Fruit fly (Drosophila melanogaster) whole organism, embryonic: ENCODE data around the gene Actn.

ENCODE experiments used
- Bdp1 ChIP-seq: fragments of 200-800 bp; sonication (Bioruptor generic); optimal IDR thresholded peaks from 3 replicates; lab custom pipeline; 2016; ENCODE audit warnings: missing biosample characterization, missing genetic modification characterization
- Blimp-1 ChIP-seq: fragments of 200-800 bp; sonication (Bioruptor generic); optimal IDR thresholded peaks from 3 replicates; lab custom pipeline; 2018; ENCODE audit warnings: missing biosample characterization, missing genetic modification characterization, mild to moderate bottlenecking, moderate library complexity, missing genetic modification reagents
- BtbVII ChIP-seq: fragments of 200-800 bp; sonication (Bioruptor generic); optimal IDR thresholded peaks from 3 replicates; lab custom pipeline; 2017; ENCODE audit warnings: missing biosample characterization, mild to moderate bottlenecking, missing genetic modification characterization
- CG10267 ChIP-seq: fragments of 200-800 bp; sonication (Bioruptor generic); optimal IDR thresholded peaks from 2 replicates; lab custom pipeline; 2018; ENCODE audit warnings: missing biosample characterization, mild to moderate bottlenecking, missing genetic modification characterization, moderate library complexity
- CG10366 ChIP-seq: fragments of 200-800 bp; sonication (Bioruptor generic); IDR thresholded peaks from 2 replicates; pipeline ENCODE4 v1.3.6; 2022; ENCODE audit warnings: missing biosample characterization, missing genetic modification characterization
- CG11696 ChIP-seq: fragments of 200-800 bp; sonication (Bioruptor generic); IDR thresholded peaks from 2 replicates; pipeline ENCODE4 v1.3.6; 2022; ENCODE audit warnings: missing biosample characterization, missing genetic modification characterization
- CG12155 ChIP-seq: fragments of 200-800 bp; sonication (Bioruptor generic); optimal IDR thresholded peaks from 3 replicates; lab custom pipeline; 2016; ENCODE audit warnings: missing biosample characterization, missing genetic modification characterization
- CG12659 ChIP-seq: fragments of 200-800 bp; sonication (Bioruptor generic); optimal IDR thresholded peaks from 3 replicates; lab custom pipeline; 2017; ENCODE audit warnings: mild to moderate bottlenecking, missing biosample characterization, missing genetic modification reagents, missing genetic modification characterization
- CG13894 ChIP-seq: fragments of 200-800 bp; sonication (Bioruptor generic); optimal IDR thresholded peaks from 3 replicates; lab custom pipeline; 2018; ENCODE audit warnings: missing biosample characterization, mild to moderate bottlenecking, missing genetic modification characterization, moderate library complexity
- CG14965 ChIP-seq: fragments of 200-800 bp; sonication (Bioruptor generic); optimal IDR thresholded peaks from 2 replicates; lab custom pipeline; 2016; ENCODE audit warnings: missing biosample characterization, missing genetic modification characterization, borderline replicate concordance
- CG16779 ChIP-seq: fragments of 200-800 bp; sonication (Bioruptor generic); IDR thresholded peaks from 2 replicates; pipeline ENCODE4 v1.3.6; 2022; ENCODE audit warnings: missing biosample characterization, missing genetic modification characterization
- CG16815 ChIP-seq: fragments of 200-800 bp; sonication (Bioruptor generic); optimal IDR thresholded peaks from 3 replicates; lab custom pipeline; 2017; ENCODE audit warnings: missing biosample characterization, mild to moderate bottlenecking, missing genetic modification characterization
- CG2875 ChIP-seq: fragments of 200-800 bp; sonication (Bioruptor generic); optimal IDR thresholded peaks from 2 replicates; lab custom pipeline; 2017; ENCODE audit warnings: missing biosample characterization, mild to moderate bottlenecking, missing genetic modification characterization, missing genetic modification reagents
- CG3163 ChIP-seq: fragments of 200-800 bp; sonication (Bioruptor generic); optimal IDR thresholded peaks from 3 replicates; lab custom pipeline; 2016; ENCODE audit warnings: missing biosample characterization, missing genetic modification characterization
- CG4404 ChIP-seq: fragments of 200-800 bp; sonication (Bioruptor generic); IDR thresholded peaks from 2 replicates; pipeline ENCODE4 v1.3.6; 2022; ENCODE audit warnings: missing biosample characterization, missing genetic modification characterization
- CG4707 ChIP-seq: fragments of 200-800 bp; sonication (Bioruptor generic); optimal IDR thresholded peaks from 2 replicates; lab custom pipeline; 2018; ENCODE audit warnings: missing biosample characterization, mild to moderate bottlenecking, missing genetic modification characterization, moderate library complexity
- CG8359 ChIP-seq: fragments of 200-800 bp; sonication (Bioruptor generic); optimal IDR thresholded peaks from 2 replicates; lab custom pipeline; 2017; ENCODE audit warnings: missing biosample characterization, mild to moderate bottlenecking, missing genetic modification characterization, borderline replicate concordance
- CrebB ChIP-seq: fragments of 200-800 bp; sonication (Bioruptor generic); optimal IDR thresholded peaks from 3 replicates; lab custom pipeline; 2018; ENCODE audit warnings: missing biosample characterization, mild to moderate bottlenecking, missing genetic modification characterization
- Dref ChIP-seq: fragments of 200-800 bp; sonication (Bioruptor generic); IDR thresholded peaks from 2 replicates; pipeline ENCODE4 v1.3.6; 2022; ENCODE audit warnings: missing biosample characterization, missing genetic modification characterization
- E2f1 ChIP-seq: fragments of 200-800 bp; sonication (Bioruptor generic); IDR thresholded peaks from 2 replicates; pipeline ENCODE4 v1.3.6; 2022; ENCODE audit warnings: missing biosample characterization, missing genetic modification characterization
- Ets97D ChIP-seq: fragments of 200-800 bp; sonication (Bioruptor generic); optimal IDR thresholded peaks from 3 replicates; lab custom pipeline; 2016; ENCODE audit warnings: missing biosample characterization, missing genetic modification characterization
- HLHmδ ChIP-seq: fragments of 200-800 bp; sonication (Bioruptor generic); optimal IDR thresholded peaks from 2 replicates; lab custom pipeline; 2018; ENCODE audit warnings: missing biosample characterization, mild to moderate bottlenecking, missing genetic modification characterization, moderate library complexity
- Hand ChIP-seq: fragments of 200-800 bp; sonication (Bioruptor generic); optimal IDR thresholded peaks from 2 replicates; lab custom pipeline; 2017; ENCODE audit warnings: mild to moderate bottlenecking, missing biosample characterization, missing genetic modification reagents, missing genetic modification characterization
- MESR4 ChIP-seq: fragments of 200-800 bp; sonication (Bioruptor generic); optimal IDR thresholded peaks from 2 replicates; lab custom pipeline; 2018; ENCODE audit warnings: missing biosample characterization, mild to moderate bottlenecking, missing genetic modification characterization, moderate library complexity
- Nf-YA ChIP-seq: fragments of 200-800 bp; sonication (Bioruptor generic); IDR thresholded peaks from 2 replicates; pipeline ENCODE4 v1.3.6; 2022; ENCODE audit warnings: missing biosample characterization, missing genetic modification characterization
- Nf-YC ChIP-seq: fragments of 200-800 bp; optimal IDR thresholded peaks from 3 replicates; lab custom pipeline; 2019; ENCODE audit warnings: missing biosample characterization, mild to moderate bottlenecking, missing genetic modification characterization, moderate library complexity
- Poxn ChIP-seq: fragments of 200-800 bp; sonication (Bioruptor generic); IDR thresholded peaks from 2 replicates; pipeline ENCODE4 v1.3.6; 2022; ENCODE audit warnings: missing biosample characterization, missing genetic modification characterization
- Six4 ChIP-seq: fragments of 200-800 bp; sonication (Bioruptor generic); optimal IDR thresholded peaks from 2 replicates; lab custom pipeline; 2016; ENCODE audit warnings: missing biosample characterization, missing genetic modification characterization
- Vsx1 ChIP-seq: fragments of 200-800 bp; sonication (Bioruptor generic); optimal IDR thresholded peaks from 2 replicates; lab custom pipeline; 2017; ENCODE audit warnings: missing biosample characterization, mild to moderate bottlenecking, missing genetic modification characterization, missing genetic modification reagents
- ac ChIP-seq: fragments of 200-800 bp; sonication (Bioruptor generic); optimal IDR thresholded peaks from 3 replicates; lab custom pipeline; 2017; ENCODE audit warnings: missing biosample characterization, mild to moderate bottlenecking, missing genetic modification characterization
- ash1 ChIP-seq: fragments of 200-800 bp; sonication (Bioruptor generic); optimal IDR thresholded peaks from 2 replicates; lab custom pipeline; 2018; ENCODE audit warnings: missing biosample characterization, mild to moderate bottlenecking, missing genetic modification characterization
- chm ChIP-seq: fragments of 200-800 bp; sonication (Bioruptor generic); IDR thresholded peaks from 2 replicates; pipeline ENCODE4 v1.3.6; 2022; ENCODE audit warnings: missing biosample characterization, missing genetic modification characterization
- da ChIP-seq: fragments of 200-800 bp; sonication (Bioruptor generic); optimal IDR thresholded peaks from 2 replicates; lab custom pipeline; 2016; ENCODE audit warnings: missing biosample characterization, missing genetic modification characterization
- dan ChIP-seq: fragments of 200-800 bp; sonication (Bioruptor generic); IDR thresholded peaks from 2 replicates; pipeline ENCODE4 v1.3.6; 2022; ENCODE audit warnings: missing biosample characterization, missing genetic modification characterization
- disco-r ChIP-seq: fragments of 200-800 bp; sonication (Bioruptor generic); optimal IDR thresholded peaks from 2 replicates; lab custom pipeline; 2016; ENCODE audit warnings: missing biosample characterization, missing genetic modification characterization
- dysf ChIP-seq: fragments of 200-800 bp; sonication (Bioruptor generic); IDR thresholded peaks from 3 replicates; pipeline ENCODE4 v1.3.6; 2022; ENCODE audit warnings: missing biosample characterization, missing genetic modification characterization
- en ChIP-seq: fragments of 200-800 bp; sonication (Bioruptor generic); optimal IDR thresholded peaks from 2 replicates; lab custom pipeline; 2016; ENCODE audit warnings: missing biosample characterization, missing genetic modification characterization
- gcm ChIP-seq: fragments of 200-800 bp; sonication (Bioruptor generic); optimal IDR thresholded peaks from 2 replicates; lab custom pipeline; 2019; ENCODE audit warnings: missing biosample characterization, mild to moderate bottlenecking, missing genetic modification characterization, moderate library complexity
- gro ChIP-seq: fragments of 200-800 bp; sonication (Bioruptor generic); optimal IDR thresholded peaks from 2 replicates; lab custom pipeline; 2016; ENCODE audit warnings: missing biosample characterization, missing genetic modification characterization
- ham ChIP-seq: fragments of 200-800 bp; sonication (Bioruptor generic); IDR thresholded peaks from 2 replicates; pipeline ENCODE4 v1.3.6; 2022; ENCODE audit warnings: missing biosample characterization, missing genetic modification characterization
- maf-S ChIP-seq: fragments of 200-800 bp; sonication (Bioruptor generic); optimal IDR thresholded peaks from 2 replicates; lab custom pipeline; 2016; ENCODE audit warnings: missing biosample characterization, missing genetic modification characterization
- pb ChIP-seq: fragments of 200-800 bp; sonication (Bioruptor generic); optimal IDR thresholded peaks from 3 replicates; lab custom pipeline; 2016; ENCODE audit warnings: missing biosample characterization, missing genetic modification characterization
- pfk ChIP-seq: fragments of 200-800 bp; sonication (Bioruptor generic); optimal IDR thresholded peaks from 2 replicates; lab custom pipeline; 2018; ENCODE audit warnings: missing biosample characterization, mild to moderate bottlenecking, missing genetic modification characterization, moderate library complexity
- pzg ChIP-seq: fragments of 200-800 bp; sonication (Bioruptor generic); optimal IDR thresholded peaks from 3 replicates; lab custom pipeline; 2018; ENCODE audit warnings: missing biosample characterization, mild to moderate bottlenecking, missing genetic modification characterization, moderate library complexity
- ro ChIP-seq: fragments of 200-800 bp; sonication (Bioruptor generic); IDR thresholded peaks from 2 replicates; pipeline ENCODE4 v1.3.6; 2022; ENCODE audit warnings: missing biosample characterization, missing genetic modification characterization
- slbo ChIP-seq: fragments of 200-800 bp; sonication (Bioruptor generic); IDR thresholded peaks from 2 replicates; pipeline ENCODE4 v1.3.6; 2022; ENCODE audit warnings: missing biosample characterization, missing genetic modification characterization
- slou ChIP-seq: fragments of 200-800 bp; sonication (Bioruptor generic); optimal IDR thresholded peaks from 3 replicates; lab custom pipeline; 2016; ENCODE audit warnings: missing biosample characterization, missing genetic modification characterization
- sr ChIP-seq: fragments of 200-800 bp; sonication (Bioruptor generic); IDR thresholded peaks from 3 replicates; pipeline ENCODE4 v1.3.6; 2022; ENCODE audit warnings: missing biosample characterization, missing genetic modification characterization
- sug ChIP-seq: fragments of 200-800 bp; optimal IDR thresholded peaks from 2 replicates; lab custom pipeline; 2019; ENCODE audit warnings: missing biosample characterization, mild to moderate bottlenecking, missing genetic modification characterization, moderate library complexity
- unpg ChIP-seq: fragments of 200-800 bp; sonication (Bioruptor generic); optimal IDR thresholded peaks from 3 replicates; lab custom pipeline; 2018; ENCODE audit warnings: missing biosample characterization, mild to moderate bottlenecking, missing genetic modification characterization, moderate library complexity
- zen ChIP-seq: fragments of 200-800 bp; sonication (Bioruptor generic); optimal IDR thresholded peaks from 3 replicates; lab custom pipeline; 2018; ENCODE audit warnings: missing biosample characterization, mild to moderate bottlenecking, missing genetic modification characterization, moderate library complexity

Actn gene

dm6 chrX:2080367-2080927 is 38.3 kb upstream of the Actn start, which contains the start of the genes CG16903 and Unc-76 (continued):
- TF ChIP-seq da (no peak), unpg (GFP tag; lab: Kevin White, UChicago) (peak; percentile 36), pb (GFP tag; lab: Kevin White, UChicago) (peak; percentile 63), sug (tag; lab: Kevin White, UChicago) (peak; percentile 66), CG16779 (GFP tag; lab: Robert Waterston, UW) (no peak), HLHmδ (GFP tag; lab: Kevin White, UChicago) (peak; percentile 77), CG10366 (GFP tag; lab: Robert Waterston, UW) (no peak), ro (GFP tag; lab: Robert Waterston, UW) (no peak), CG8359 (GFP tag; lab: Kevin White, UChicago) (no peak), CG12155 (peak; percentile 24), Poxn (GFP tag; lab: Robert Waterston, UW) (no peak), Nf-YC (tag; lab: Kevin White, UChicago) (peak; percentile 60), Hand (GFP tag; lab: Kevin White, UChicago) (peak; percentile 38), CrebB (peak; percentile 57), CG12659 (GFP tag; lab: Kevin White, UChicago) (peak; percentile 91), Dref (GFP tag; lab: Robert Waterston, UW) (peak; percentile 79), CG11696 (GFP tag; lab: Robert Waterston, UW) (no peak), dan (GFP tag; lab: Robert Waterston, UW) (no peak), chm (peak; percentile 78), Vsx1 (GFP tag; lab: Kevin White, UChicago) (no peak), CG16815 (GFP tag; lab: Kevin White, UChicago) (no peak), disco-r (GFP tag; lab: Kevin White, UChicago) (no peak), ash1 (GFP tag; lab: Kevin White, UChicago) (no peak), Blimp-1 (GFP tag; lab: Kevin White, UChicago) (peak; percentile 33), ac (no peak), CG14965 (GFP tag; lab: Kevin White, UChicago) (no peak), Nf-YA (GFP tag; lab: Robert Waterston, UW) (no peak), pfk (GFP tag; lab: Kevin White, UChicago) (peak; percentile 64), dysf (no peak), gcm (peak; percentile 45), MESR4 (GFP tag; lab: Kevin White, UChicago) (peak; percentile 91), CG4707 (GFP tag; lab: Kevin White, UChicago) (peak; percentile 40), gro (peak; percentile 70), CG3163 (peak; percentile 25), CG4404 (GFP tag; lab: Robert Waterston, UW) (no peak), CG13894 (peak; percentile 87), slou (GFP tag; lab: Kevin White, UChicago) (no peak), ham (GFP tag; lab: Robert Waterston, UW) (no peak), maf-S (GFP tag; lab: Kevin White, UChicago) (no peak), zen (tag; lab: Kevin White, UChicago) (peak; percentile 42), E2f1 (GFP tag; lab: Robert Waterston, UW) (no peak), Ets97D (peak; percentile 95), CG10267 (peak; percentile 81), Six4 (GFP tag; lab: Kevin White, UChicago) (peak; percentile 7), slbo (GFP tag; lab: Robert Waterston, UW) (peak; percentile 21; the same call in 1 of the 2 replicates), sr (GFP tag; lab: Robert Waterston, UW) (0 out of 3 replicates have a peak, but pooled peaks have one; percentile 7), en (GFP tag; lab: Kevin White, UChicago) (no peak), BtbVII (GFP tag; lab: Kevin White, UChicago) (peak; percentile 63), pzg (GFP tag; lab: Kevin White, UChicago) (peak; percentile 100), CG2875 (GFP tag; lab: Kevin White, UChicago) (peak; percentile 47), Bdp1 (GFP tag; lab: Kevin White, UChicago) (peak; percentile 20)
